Fruit fly (Drosophila melanogaster) whole organism, embryonic: ENCODE data around the gene Spec2.
A peak's percentile ranks its signal among the peaks of the same experiment; 100 is the strongest.

ENCODE experiments used
- CG10321 ChIP-seq: fragments of 200-800 bp; sonication (Bioruptor generic); IDR thresholded peaks from 2 replicates; pipeline ENCODE4 v1.3.6; 2022; ENCODE audit warnings: missing biosample characterization, missing genetic modification characterization
- CG11504 ChIP-seq: fragments of 200-800 bp; sonication (Bioruptor generic); optimal IDR thresholded peaks from 3 replicates; lab custom pipeline; 2019; ENCODE audit warnings: missing biosample characterization, mild to moderate bottlenecking, missing genetic modification characterization, moderate library complexity
- CG1233 ChIP-seq: fragments of 200-800 bp; sonication (Bioruptor generic); optimal IDR thresholded peaks from 4 replicates; lab custom pipeline; 2018; ENCODE audit warnings: missing biosample characterization, mild to moderate bottlenecking, missing genetic modification characterization
- CG14860 ChIP-seq: fragments of 200-800 bp; sonication (Bioruptor generic); IDR thresholded peaks from 3 replicates; pipeline ENCODE4 v1.3.6; 2022; ENCODE audit warnings: missing biosample characterization, missing genetic modification characterization; ENCODE audit not compliant: partially characterized antibody
- CG14965 ChIP-seq: fragments of 200-800 bp; sonication (Bioruptor generic); optimal IDR thresholded peaks from 2 replicates; lab custom pipeline; 2016; ENCODE audit warnings: missing biosample characterization, missing genetic modification characterization, borderline replicate concordance
- CG16779 ChIP-seq: fragments of 200-800 bp; sonication (Bioruptor generic); IDR thresholded peaks from 2 replicates; pipeline ENCODE4 v1.3.6; 2022; ENCODE audit warnings: missing biosample characterization, missing genetic modification characterization
- CG18262 ChIP-seq: fragments of 200-800 bp; optimal IDR thresholded peaks from 3 replicates; lab custom pipeline; 2019; ENCODE audit warnings: missing biosample characterization, mild to moderate bottlenecking, missing genetic modification characterization, moderate library complexity
- CG2199 ChIP-seq: fragments of 200-800 bp; sonication (Bioruptor generic); IDR thresholded peaks from 3 replicates; pipeline ENCODE4 v1.3.6; 2022; ENCODE audit warnings: missing biosample characterization, missing genetic modification characterization
- CG32767 ChIP-seq: fragments of 200-800 bp; sonication (Bioruptor generic); IDR thresholded peaks from 2 replicates; pipeline ENCODE4 v1.3.6; 2022; ENCODE audit warnings: missing biosample characterization, missing genetic modification characterization
- CG34376 ChIP-seq: fragments of 200-800 bp; sonication (Bioruptor generic); optimal IDR thresholded peaks from 2 replicates; lab custom pipeline; 2018; ENCODE audit warnings: missing biosample characterization, mild to moderate bottlenecking, missing genetic modification characterization
- CG3847 ChIP-seq: fragments of 200-800 bp; sonication (Bioruptor generic); IDR thresholded peaks from 2 replicates; pipeline ENCODE4 v1.3.6; 2022; ENCODE audit warnings: missing biosample characterization, missing genetic modification characterization
- CG4617 ChIP-seq: fragments of 200-800 bp; sonication (Bioruptor generic); optimal IDR thresholded peaks from 3 replicates; lab custom pipeline; 2016; ENCODE audit warnings: missing biosample characterization, missing genetic modification characterization, borderline replicate concordance
- CG5953 ChIP-seq: fragments of 200-800 bp; sonication (Bioruptor generic); IDR thresholded peaks from 2 replicates; pipeline ENCODE4 v1.3.6; 2022; ENCODE audit warnings: missing biosample characterization, missing genetic modification characterization
- CG8290 ChIP-seq, 3 experiments: fragments of 200-800 bp; sonication (Bioruptor generic); optimal IDR thresholded peaks; 2 replicates each; lab custom pipeline; 2016 to 2019; ENCODE audit warnings: missing biosample characterization in 3 of 3, missing genetic modification characterization in 3 of 3, mild to moderate bottlenecking in 2 of 3, moderate library complexity in 1 of 3
- CG9437 ChIP-seq: fragments of 200-800 bp; sonication (Bioruptor generic); optimal IDR thresholded peaks from 2 replicates; lab custom pipeline; 2018; ENCODE audit warnings: missing biosample characterization, mild to moderate bottlenecking, missing genetic modification characterization
- Camta ChIP-seq: fragments of 200-800 bp; sonication (Bioruptor generic); optimal IDR thresholded peaks from 2 replicates; lab custom pipeline; 2016; ENCODE audit warnings: missing biosample characterization, missing genetic modification characterization
- CoRest ChIP-seq: fragments of 200-800 bp; sonication (Bioruptor generic); optimal IDR thresholded peaks from 3 replicates; lab custom pipeline; 2018; ENCODE audit warnings: missing biosample characterization, mild to moderate bottlenecking, missing genetic modification characterization, moderate library complexity
- Dad ChIP-seq: fragments of 200-800 bp; sonication (Bioruptor generic); optimal IDR thresholded peaks from 3 replicates; lab custom pipeline; 2016; ENCODE audit warnings: missing biosample characterization, missing genetic modification characterization
- Dll ChIP-seq: fragments of 200-800 bp; sonication (Bioruptor generic); IDR thresholded peaks from 4 replicates; pipeline ENCODE4 v1.3.6; 2022; ENCODE audit warnings: missing biosample characterization, missing genetic modification characterization; ENCODE audit not compliant: partially characterized antibody
- Elba2 ChIP-seq: fragments of 200-800 bp; sonication (Bioruptor generic); optimal IDR thresholded peaks from 3 replicates; lab custom pipeline; 2016; ENCODE audit warnings: missing biosample characterization, missing genetic modification characterization
- GATAe ChIP-seq: fragments of 200-800 bp; sonication (Bioruptor generic); conservative IDR thresholded peaks from 2 replicates; pipeline ENCODE4 v1.3.6; 2022; ENCODE audit warnings: missing biosample characterization, missing genetic modification characterization
- HmgZ ChIP-seq: fragments of 200-800 bp; sonication (Bioruptor generic); optimal IDR thresholded peaks from 2 replicates; lab custom pipeline; 2018; ENCODE audit warnings: missing biosample characterization, mild to moderate bottlenecking, missing genetic modification characterization
- Hr78 ChIP-seq, 2 experiments: fragments of 200-800 bp in 1 of 2; fragments of >200 bp in 1 of 2; sonication (Bioruptor generic) in 1 of 2; optimal IDR thresholded peaks; 2 replicates each; lab custom pipeline; 2017 to 2019; ENCODE audit warnings: missing biosample characterization in 2 of 2, missing genetic modification characterization in 2 of 2, mild to moderate bottlenecking in 1 of 2, moderate library complexity in 1 of 2
- Kr ChIP-seq: fragments of 200-800 bp; sonication (Bioruptor generic); optimal IDR thresholded peaks from 2 replicates; lab custom pipeline; 2017; ENCODE audit warnings: missing biosample characterization, mild to moderate bottlenecking, missing genetic modification characterization
- MESR4 ChIP-seq: fragments of 200-800 bp; sonication (Bioruptor generic); optimal IDR thresholded peaks from 2 replicates; lab custom pipeline; 2018; ENCODE audit warnings: missing biosample characterization, mild to moderate bottlenecking, missing genetic modification characterization, moderate library complexity
- Oli ChIP-seq: fragments of 200-800 bp; sonication (Bioruptor generic); optimal IDR thresholded peaks from 2 replicates; lab custom pipeline; 2018; ENCODE audit warnings: missing biosample characterization, mild to moderate bottlenecking, missing genetic modification characterization, moderate library complexity
- Pdp1 ChIP-seq, 2 experiments: fragments of 200-800 bp; sonication (Bioruptor generic); optimal IDR thresholded peaks; 3 replicates each; lab custom pipeline; 2016; ENCODE audit warnings: missing biosample characterization in 2 of 2, missing genetic modification characterization in 2 of 2, mild to moderate bottlenecking in 1 of 2, moderate library complexity in 1 of 2
- Six4 ChIP-seq: fragments of 200-800 bp; sonication (Bioruptor generic); optimal IDR thresholded peaks from 2 replicates; lab custom pipeline; 2016; ENCODE audit warnings: missing biosample characterization, missing genetic modification characterization
- Usf ChIP-seq: fragments of 200-800 bp; sonication (Bioruptor generic); optimal IDR thresholded peaks from 2 replicates; lab custom pipeline; 2017; ENCODE audit warnings: missing genotype, missing biosample characterization, missing genetic modification characterization
- YL-1 ChIP-seq: fragments of 200-800 bp; sonication (Bioruptor generic); optimal IDR thresholded peaks from 3 replicates; lab custom pipeline; 2017; ENCODE audit warnings: missing biosample characterization, mild to moderate bottlenecking, missing genetic modification characterization
- amos ChIP-seq: fragments of 200-800 bp; sonication (Bioruptor generic); IDR thresholded peaks from 2 replicates; pipeline ENCODE4 v1.3.6; 2022; ENCODE audit warnings: missing biosample characterization, missing genetic modification characterization; ENCODE audit not compliant: partially characterized antibody
- bbx ChIP-seq: fragments of 200-800 bp; sonication (Bioruptor generic); IDR thresholded peaks from 2 replicates; pipeline ENCODE4 v1.3.6; 2022; ENCODE audit warnings: missing biosample characterization, missing genetic modification characterization; ENCODE audit not compliant: partially characterized antibody
- bigmax ChIP-seq: fragments of 200-800 bp; sonication (Bioruptor generic); optimal IDR thresholded peaks from 2 replicates; lab custom pipeline; 2018; ENCODE audit warnings: missing biosample characterization, mild to moderate bottlenecking, missing genetic modification characterization
- cad ChIP-seq: fragments of >200 bp; optimal IDR thresholded peaks from 2 replicates; lab custom pipeline; 2017; ENCODE audit warnings: missing biosample characterization, missing genetic modification characterization
- disco-r ChIP-seq: fragments of 200-800 bp; sonication (Bioruptor generic); optimal IDR thresholded peaks from 2 replicates; lab custom pipeline; 2016; ENCODE audit warnings: missing biosample characterization, missing genetic modification characterization
- dm ChIP-seq: fragments of 200-800 bp; sonication (Bioruptor generic); optimal IDR thresholded peaks from 3 replicates; lab custom pipeline; 2016; ENCODE audit warnings: missing biosample characterization, missing genetic modification characterization
- ftz-f1 ChIP-seq: fragments of 200-800 bp; sonication (Bioruptor generic); optimal IDR thresholded peaks from 2 replicates; lab custom pipeline; 2016; ENCODE audit warnings: missing biosample characterization, missing genetic modification characterization
- insv ChIP-seq, 2 experiments: fragments of 200-800 bp; sonication (Bioruptor generic); optimal IDR thresholded peaks; 3 replicates each; lab custom pipeline; 2016 to 2018; ENCODE audit warnings: missing biosample characterization in 2 of 2, missing genetic modification characterization in 2 of 2
- ken ChIP-seq: fragments of 200-800 bp; sonication (Bioruptor generic); IDR thresholded peaks from 3 replicates; pipeline ENCODE4 v1.3.6; 2022; ENCODE audit warnings: missing biosample characterization, missing genetic modification characterization
- lilli ChIP-seq: fragments of 200-800 bp; sonication (Bioruptor generic); optimal IDR thresholded peaks from 3 replicates; lab custom pipeline; 2016; ENCODE audit warnings: missing biosample characterization, missing genetic modification characterization
- lov ChIP-seq, 2 experiments: fragments of 200-800 bp in 1 of 2; fragments of >200 bp in 1 of 2; sonication (Bioruptor generic) in 1 of 2; IDR thresholded peaks in 1 of 2; optimal IDR thresholded peaks in 1 of 2; 2 replicates in 1 of 2; 3 replicates in 1 of 2; pipeline versions ENCODE4 v1.3.6 to Lab custom; 2017 to 2022; ENCODE audit warnings: missing biosample characterization in 1 of 2, missing genetic modification characterization in 1 of 2
- maf-S ChIP-seq: fragments of 200-800 bp; sonication (Bioruptor generic); optimal IDR thresholded peaks from 2 replicates; lab custom pipeline; 2016; ENCODE audit warnings: missing biosample characterization, missing genetic modification characterization
- mirr ChIP-seq: fragments of 200-800 bp; sonication (Bioruptor generic); optimal IDR thresholded peaks from 3 replicates; lab custom pipeline; 2018; ENCODE audit warnings: missing biosample characterization, mild to moderate bottlenecking, missing genetic modification characterization
- nerfin-1 ChIP-seq: fragments of 200-800 bp; sonication (Bioruptor generic); optimal IDR thresholded peaks from 3 replicates; lab custom pipeline; 2019; ENCODE audit warnings: missing biosample characterization, mild to moderate bottlenecking, missing genetic modification characterization, moderate library complexity
- org-1 ChIP-seq: fragments of 200-800 bp; sonication (Bioruptor generic); optimal IDR thresholded peaks from 2 replicates; lab custom pipeline; 2017; ENCODE audit warnings: missing biosample characterization, missing genetic modification characterization
- pzg ChIP-seq: fragments of 200-800 bp; sonication (Bioruptor generic); optimal IDR thresholded peaks from 3 replicates; lab custom pipeline; 2018; ENCODE audit warnings: missing biosample characterization, mild to moderate bottlenecking, missing genetic modification characterization, moderate library complexity
- sc ChIP-seq, 3 experiments: fragments of >200 bp in 2 of 3; fragments of 200-800 bp in 1 of 3; sonication (Bioruptor generic) in 1 of 3; optimal IDR thresholded peaks; 2 replicates in 2 of 3; 3 replicates in 1 of 3; lab custom pipeline; 2017; ENCODE audit warnings: mild to moderate bottlenecking in 1 of 3, missing biosample characterization in 1 of 3, missing genetic modification characterization in 1 of 3, missing genetic modification reagents in 1 of 3
- vvl ChIP-seq: fragments of 200-800 bp; sonication (Bioruptor generic); IDR thresholded peaks from 2 replicates; pipeline ENCODE4 v1.3.6; 2022; ENCODE audit warnings: missing biosample characterization, missing genetic modification characterization

Gene Spec2

dm6 chr3R:5592009-5592572, 31.8 kb downstream of the Spec2 start (continued):
- no peak for TF ChIP-seq sc (optimal IDR thresholded peaks at IDR 0.05; lab: Kevin White, UChicago)
- TF ChIP-seq sc (GFP tag; optimal IDR thresholded peaks at IDR 0.05; lab: Kevin White, UChicago) = no peak
- TF ChIP-seq CoRest (tag; lab: Kevin White, UChicago) = no peak
- TF ChIP-seq bigmax = peak; percentile 13
- TF ChIP-seq CG4617 (GFP tag; lab: Kevin White, UChicago) = peak; percentile 47
- no peak for TF ChIP-seq ken
- no peak for TF ChIP-seq CG5953
- no peak for TF ChIP-seq org-1 (GFP tag; lab: Kevin White, UChicago)
- no peak for TF ChIP-seq CG32767
- no peak for TF ChIP-seq CG16779
- peak; percentile 91 for TF ChIP-seq Usf (GFP tag; lab: Kevin White, UChicago)
- TF ChIP-seq CG9437 (GFP tag; lab: Kevin White, UChicago) = peak; percentile 97
- TF ChIP-seq CG3847 (GFP tag; lab: Robert Waterston, UW) = no peak
- TF ChIP-seq insv (GFP tag; optimal IDR thresholded peaks at IDR 0.05; lab: Kevin White, UChicago) = peak; percentile 43 to 88
- TF ChIP-seq Camta (GFP tag; lab: Kevin White, UChicago) = no peak
- no peak for TF ChIP-seq CG14965 (GFP tag; lab: Kevin White, UChicago)
- TF ChIP-seq CG10321 = peak; percentile 96
- TF ChIP-seq CG18262 = no peak
- peak; percentile 24 for TF ChIP-seq mirr
- TF ChIP-seq Oli (tag; lab: Kevin White, UChicago) = no peak
- TF ChIP-seq nerfin-1 (tag; lab: Kevin White, UChicago) = no peak
- no peak for TF ChIP-seq lilli
- peak; percentile 71 for TF ChIP-seq Elba2 (GFP tag; lab: Kevin White, UChicago)
- TF ChIP-seq bbx (GFP tag; lab: Robert Waterston, UW) = 0 out of 2 replicates have a peak, but pooled peaks have one; percentile 15
- TF ChIP-seq maf-S (GFP tag; lab: Kevin White, UChicago) = no peak
- TF ChIP-seq YL-1 (GFP tag; lab: Kevin White, UChicago) = peak; percentile 78
- TF ChIP-seq Kr (GFP tag; lab: Kevin White, UChicago) = no peak
- TF ChIP-seq ftz-f1 (GFP tag; lab: Kevin White, UChicago) = peak; percentile 63
- peak; percentile 39 for TF ChIP-seq cad (GFP tag; lab: Kevin White, UChicago)
- TF ChIP-seq vvl = no peak
- TF ChIP-seq Hr78 (GFP tag; optimal IDR thresholded peaks at IDR 0.05; lab: Kevin White, UChicago) = no peak
- TF ChIP-seq HmgZ = peak; percentile 31
- no peak for TF ChIP-seq CG8290 (GFP tag; optimal IDR thresholded peaks at IDR 0.05; lab: Kevin White, UChicago)
- peak in 1 of 2 experiments; percentile 19 for TF ChIP-seq CG8290 (tag; optimal IDR thresholded peaks at IDR 0.05; lab: Kevin White, UChicago)
- TF ChIP-seq CG2199 (GFP tag; lab: Robert Waterston, UW) = no peak
- TF ChIP-seq amos (GFP tag; lab: Robert Waterston, UW) = peak; percentile 33; the same call in 1 of the 2 replicates
- TF ChIP-seq Dad (GFP tag; lab: Kevin White, UChicago) = no peak
- TF ChIP-seq MESR4 (GFP tag; lab: Kevin White, UChicago) = peak; percentile 13
- peak in 1 of 2 experiments; percentile 64 for TF ChIP-seq Pdp1 (GFP tag; optimal IDR thresholded peaks at IDR 0.05; lab: Kevin White, UChicago)
- peak; percentile 5 for TF ChIP-seq CG34376 (GFP tag; lab: Kevin White, UChicago)
- TF ChIP-seq pzg (GFP tag; lab: Kevin White, UChicago) = no peak
- TF ChIP-seq Six4 = no peak
- no peak for TF ChIP-seq Dll (GFP tag; lab: Robert Waterston, UW)
- TF ChIP-seq lov (optimal IDR thresholded peaks at IDR 0.05; lab: Kevin White, UChicago) = no peak
- no peak for TF ChIP-seq lov (GFP tag; IDR thresholded peaks at IDR 0.05; lab: Robert Waterston, UW)
- TF ChIP-seq GATAe (GFP tag; lab: Robert Waterston, UW) = no peak
- no peak for TF ChIP-seq dm
- no peak for TF ChIP-seq disco-r (GFP tag; lab: Kevin White, UChicago)
- TF ChIP-seq CG11504 = no peak
- TF ChIP-seq CG14860 (GFP tag; lab: Robert Waterston, UW) = no peak
- no peak for TF ChIP-seq CG1233 (GFP tag; lab: Kevin White, UChicago)
